Fruit fly (Drosophila melanogaster) whole organism, adult: Measurements from ENCODE around the gene fru.

Experiments used
- CG11617 ChIP-seq: fragments of 200-800 bp; sonication (Bioruptor generic); optimal IDR thresholded peaks from 2 replicates; lab custom pipeline; 2017; ENCODE audit warnings: mild to moderate bottlenecking, missing biosample characterization, missing genetic modification reagents, missing genetic modification characterization
- CG12768 ChIP-seq: fragments of 200-800 bp; sonication (Bioruptor generic); optimal IDR thresholded peaks from 2 replicates; lab custom pipeline; 2017; ENCODE audit warnings: missing biosample characterization, missing genetic modification characterization, mild to moderate bottlenecking, moderate library complexity, missing genetic modification reagents
- CG14711 ChIP-seq: fragments of 200-800 bp; sonication (Bioruptor generic); optimal IDR thresholded peaks from 2 replicates; lab custom pipeline; 2018; ENCODE audit warnings: missing biosample characterization, mild to moderate bottlenecking, missing genetic modification characterization, moderate library complexity
- CG1620 ChIP-seq: fragments of 200-800 bp; sonication (Bioruptor generic); optimal IDR thresholded peaks from 2 replicates; lab custom pipeline; 2016; ENCODE audit warnings: missing biosample characterization, missing genetic modification characterization
- CG33017 ChIP-seq: fragments of 200-800 bp; sonication (Bioruptor generic); optimal IDR thresholded peaks from 2 replicates; lab custom pipeline; 2018; ENCODE audit warnings: missing biosample characterization, mild to moderate bottlenecking, missing genetic modification characterization, moderate library complexity
- CG5204 ChIP-seq: fragments of 200-800 bp; sonication (Bioruptor generic); optimal IDR thresholded peaks from 2 replicates; lab custom pipeline; 2016; ENCODE audit warnings: missing biosample characterization, missing genetic modification characterization
- CG7045 ChIP-seq: fragments of 200-800 bp; sonication (Bioruptor generic); optimal IDR thresholded peaks from 2 replicates; lab custom pipeline; 2017; ENCODE audit warnings: missing biosample characterization, mild to moderate bottlenecking, missing genetic modification characterization
- CG7101 ChIP-seq: fragments of 200-800 bp; sonication (Bioruptor generic); optimal IDR thresholded peaks from 2 replicates; lab custom pipeline; 2018; ENCODE audit warnings: missing biosample characterization, mild to moderate bottlenecking, missing genetic modification characterization, moderate library complexity
- Clk ChIP-seq: fragments of 200-800 bp; sonication (Bioruptor generic); optimal IDR thresholded peaks from 2 replicates; lab custom pipeline; 2017; ENCODE audit warnings: missing biosample characterization, missing genetic modification characterization
- Crg-1 ChIP-seq: fragments of 200-800 bp; sonication (Bioruptor generic); optimal IDR thresholded peaks from 2 replicates; lab custom pipeline; 2016; ENCODE audit warnings: missing biosample characterization, missing genetic modification characterization
- Hr96 ChIP-seq: fragments of 200-800 bp; sonication (Bioruptor generic); optimal IDR thresholded peaks from 2 replicates; lab custom pipeline; 2016; ENCODE audit warnings: missing biosample characterization, missing genetic modification characterization
- Mnt ChIP-seq: fragments of 200-800 bp; sonication (Bioruptor generic); optimal IDR thresholded peaks from 2 replicates; lab custom pipeline; 2016; ENCODE audit warnings: missing biosample characterization, mild to moderate bottlenecking, missing genetic modification characterization
- bab1 ChIP-seq: fragments of 200-800 bp; sonication (Bioruptor generic); optimal IDR thresholded peaks from 3 replicates; lab custom pipeline; 2019; ENCODE audit warnings: missing biosample characterization, mild to moderate bottlenecking, missing genetic modification characterization, moderate library complexity
- cic ChIP-seq: fragments of 200-800 bp; sonication (Bioruptor generic); optimal IDR thresholded peaks from 2 replicates; lab custom pipeline; 2017; ENCODE audit warnings: missing biosample characterization, mild to moderate bottlenecking, missing genetic modification characterization, moderate library complexity
- cnc ChIP-seq, 2 experiments: fragments of >200 bp; optimal IDR thresholded peaks; 2 replicates each; lab custom pipeline; 2017
- kay ChIP-seq: fragments of 200-800 bp; sonication (Bioruptor generic); peaks from one replicate; lab custom pipeline; 2016; ENCODE audit warnings: missing biosample characterization, missing genetic modification characterization, borderline replicate concordance
- ovo ChIP-seq: fragments of 200-800 bp; sonication (Bioruptor generic); optimal IDR thresholded peaks from 2 replicates; lab custom pipeline; 2016; ENCODE audit warnings: missing biosample characterization, missing genetic modification characterization
- pad ChIP-seq: fragments of 200-800 bp; sonication (Bioruptor generic); optimal IDR thresholded peaks from 3 replicates; lab custom pipeline; 2017; ENCODE audit warnings: missing biosample characterization, missing genetic modification characterization, mild to moderate bottlenecking, moderate library complexity, missing genetic modification reagents
- tj ChIP-seq: fragments of 200-800 bp; sonication (Bioruptor generic); optimal IDR thresholded peaks from 3 replicates; lab custom pipeline; 2017; ENCODE audit warnings: missing biosample characterization, mild to moderate bottlenecking, missing genetic modification characterization, moderate library complexity
- toe ChIP-seq: fragments of 200-800 bp; sonication (Bioruptor generic); optimal IDR thresholded peaks from 2 replicates; lab custom pipeline; 2016; ENCODE audit warnings: missing biosample characterization, missing genetic modification characterization

The fru gene

dm6 chr3R:18487808-18488548 is 57.4 kb downstream of the fru start:
- no peak for TF ChIP-seq CG5204
- no peak for TF ChIP-seq Crg-1
- no peak for TF ChIP-seq toe
- no peak for TF ChIP-seq kay
- TF ChIP-seq CG33017: no peak
- no peak for TF ChIP-seq bab1 (GFP tag; lab: Kevin White, UChicago)
- no peak for TF ChIP-seq CG14711

- no peak for TF ChIP-seq CG33017
- TF ChIP-seq CG1620 (GFP tag; lab: Kevin White, UChicago): no peak
- TF ChIP-seq Mnt: no peak
- no peak for TF ChIP-seq CG7101 (tag; lab: Kevin White, UChicago)
- no peak for TF ChIP-seq CG7045 (GFP tag; lab: Kevin White, UChicago)
- TF ChIP-seq tj (GFP tag; lab: Kevin White, UChicago): no peak
- TF ChIP-seq cic (GFP tag; lab: Kevin White, UChicago): no peak
- no peak for TF ChIP-seq CG14711
- TF ChIP-seq Hr96 (GFP tag; lab: Kevin White, UChicago): no peak
- no peak for TF ChIP-seq cnc (optimal IDR thresholded peaks at IDR 0.05; lab: Kevin White, UChicago)
- TF ChIP-seq bab1 (GFP tag; lab: Kevin White, UChicago): no peak
- no peak for TF ChIP-seq Clk (GFP tag; lab: Kevin White, UChicago)
- no peak for TF ChIP-seq pad (GFP tag; lab: Kevin White, UChicago)
- TF ChIP-seq CG5204: no peak
Measured at dm6 chr3R:18486162-18486561, 59.2 kb downstream of the fru start.

dm6 chr3R:18485271-18485670 is 60.1 kb downstream of the fru start:
- no peak for TF ChIP-seq tj (GFP tag; lab: Kevin White, UChicago)
- TF ChIP-seq CG7101 (tag; lab: Kevin White, UChicago): no peak
- no peak for TF ChIP-seq ovo (GFP tag; lab: Kevin White, UChicago)
- TF ChIP-seq Crg-1: no peak
- no peak for TF ChIP-seq CG5204
- no peak for TF ChIP-seq kay
- no peak for TF ChIP-seq CG14711
- TF ChIP-seq toe: no peak
- TF ChIP-seq cic (GFP tag; lab: Kevin White, UChicago): no peak
- no peak for TF ChIP-seq CG12768 (GFP tag; lab: Kevin White, UChicago)
- no peak for TF ChIP-seq CG7045 (GFP tag; lab: Kevin White, UChicago)
- no peak for TF ChIP-seq CG1620 (GFP tag; lab: Kevin White, UChicago)
- no peak for TF ChIP-seq CG33017
- no peak for TF ChIP-seq CG11617 (GFP tag; lab: Kevin White, UChicago)
- no peak for TF ChIP-seq bab1 (GFP tag; lab: Kevin White, UChicago)
- no peak for TF ChIP-seq cnc (optimal IDR thresholded peaks at IDR 0.05; lab: Kevin White, UChicago)
- no peak for TF ChIP-seq Mnt
- no peak for TF ChIP-seq Hr96 (GFP tag; lab: Kevin White, UChicago)
- no peak for TF ChIP-seq Clk (GFP tag; lab: Kevin White, UChicago)
- TF ChIP-seq pad (GFP tag; lab: Kevin White, UChicago): no peak

dm6 chr3R:18481604-18482003 is 63.8 kb downstream of the fru start:
- no peak for TF ChIP-seq tj (GFP tag; lab: Kevin White, UChicago)
- TF ChIP-seq CG7045 (GFP tag; lab: Kevin White, UChicago): no peak

dm6 chr3R:18480714-18481418 is 64.5 kb downstream of the fru start:
- no peak for TF ChIP-seq bab1 (GFP tag; lab: Kevin White, UChicago)
- TF ChIP-seq Hr96 (GFP tag; lab: Kevin White, UChicago): no peak
- TF ChIP-seq CG7045 (GFP tag; lab: Kevin White, UChicago): no peak
- peak; percentile 23 for TF ChIP-seq tj (GFP tag; lab: Kevin White, UChicago)

dm6 chr3R:18473900-18474299 is 71.5 kb downstream of the fru start:
- TF ChIP-seq CG7045 (GFP tag; lab: Kevin White, UChicago) (no peak), CG33017 (no peak), CG1620 (GFP tag; lab: Kevin White, UChicago) (no peak), cnc (optimal IDR thresholded peaks at IDR 0.05; lab: Kevin White, UChicago) (no peak), Clk (GFP tag; lab: Kevin White, UChicago) (no peak), CG14711 (no peak), CG12768 (GFP tag; lab: Kevin White, UChicago) (no peak), pad (GFP tag; lab: Kevin White, UChicago) (no peak), Crg-1 (no peak), CG11617 (GFP tag; lab: Kevin White, UChicago) (no peak), bab1 (GFP tag; lab: Kevin White, UChicago) (no peak), cic (GFP tag; lab: Kevin White, UChicago) (no peak), kay (no peak), Mnt (no peak), Hr96 (GFP tag; lab: Kevin White, UChicago) (no peak), toe (no peak), tj (GFP tag; lab: Kevin White, UChicago) (no peak), ovo (GFP tag; lab: Kevin White, UChicago) (no peak)
